Fruit fly (Drosophila melanogaster) whole organism, pupa: Measurements from ENCODE around the gene CG1309.

Source experiments
- CG10348 ChIP-seq: fragments of 200-800 bp; sonication (Bioruptor generic); IDR thresholded peaks from 2 replicates; pipeline ENCODE4 v1.3.6; 2022; ENCODE audit warnings: missing biosample characterization, missing genetic modification characterization
- CG34367 ChIP-seq: fragments of 200-800 bp; sonication (Bioruptor generic); optimal IDR thresholded peaks from 2 replicates; lab custom pipeline; 2018; ENCODE audit warnings: missing biosample characterization, mild to moderate bottlenecking, missing genetic modification characterization
- D1 ChIP-seq: fragments of 200-800 bp; sonication (Bioruptor generic); optimal IDR thresholded peaks from 2 replicates; lab custom pipeline; 2018; ENCODE audit warnings: missing biosample characterization, mild to moderate bottlenecking, missing genetic modification characterization, moderate library complexity
- Ets98B ChIP-seq: fragments of 200-800 bp; sonication (Bioruptor generic); IDR thresholded peaks from 2 replicates; pipeline ENCODE4 v1.3.6; 2022; ENCODE audit warnings: missing biosample characterization, missing genetic modification characterization
- fd96Ca ChIP-seq: fragments of 200-800 bp; sonication (Bioruptor generic); IDR thresholded peaks from 3 replicates; pipeline ENCODE4 v1.3.6; 2022; ENCODE audit warnings: missing biosample characterization, missing genetic modification characterization

DNA sequence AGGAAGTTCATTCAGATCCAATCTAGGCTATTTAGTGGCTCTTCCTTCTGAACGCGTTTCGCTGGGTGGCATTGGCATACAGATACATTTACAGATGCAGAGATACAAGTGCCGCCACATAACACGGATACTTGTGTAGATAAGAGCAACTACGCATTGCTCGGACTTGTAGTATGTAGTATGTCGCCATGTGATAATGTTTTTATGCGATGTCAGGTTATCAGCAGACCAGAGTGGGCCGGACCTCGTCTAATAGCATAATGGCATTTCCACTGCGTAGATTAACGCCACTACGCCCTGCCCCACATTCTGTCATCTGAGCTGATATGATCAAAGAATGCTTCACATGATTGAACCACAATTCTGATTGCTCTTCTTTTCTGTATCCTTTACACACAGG, 37.4 kb upstream of the CG1309 start:
- TF ChIP-seq CG10348 (GFP tag; lab: Robert Waterston, UW) (no peak), D1 (no peak), fd96Ca (GFP tag; lab: Robert Waterston, UW) (no peak), CG34367 (tag; lab: Kevin White, UChicago) (no peak), Ets98B (GFP tag; lab: Robert Waterston, UW) (no peak)
